Worm (Caenorhabditis elegans): ENCODE results near the gene sqv-4.

Gene sqv-4

ce11 chrV:10699122-10699521 is 37.9 kb upstream of the sqv-4 start:
- TF ChIP-seq ztf-11 (tag; optimal IDR thresholded peaks at IDR 0.05) (no peak), fkh-10 (GFP tag; optimal IDR thresholded peaks at IDR 0.05) (peak; percentile 35), pha-4 (tag; optimal IDR thresholded peaks at IDR 0.05) (no peak), lin-39 (tag; optimal IDR thresholded peaks at IDR 0.05) (no peak), fos-1 (tag; optimal IDR thresholded peaks at IDR 0.05) (no peak), elt-1 (tag; optimal IDR thresholded peaks at IDR 0.05) (no peak)

- TF ChIP-seq ceh-82 (tag; optimal IDR thresholded peaks at IDR 0.05) = no peak
- peak; percentile 21 for TF ChIP-seq pqm-1 (tag; optimal IDR thresholded peaks at IDR 0.05)
Measured at ce11 chrV:10695181-10695580, 33.9 kb upstream of the sqv-4 start, which contains the start of gene C05A2.4. Gene C05A2.4, plus strand, starts transcription at chrV:10695481.

ce11 chrV:10693749-10694148 is 32.5 kb upstream of the sqv-4 start:
- peak; percentile 88 for TF ChIP-seq jun-1 (tag; optimal IDR thresholded peaks at IDR 0.05)
- TF ChIP-seq tbx-2 (tag; optimal IDR thresholded peaks at IDR 0.05) = no peak
- TF ChIP-seq nhr-77 (tag; optimal IDR thresholded peaks at IDR 0.05) = no peak
- peak; percentile 81 for TF ChIP-seq pha-4 (tag; optimal IDR thresholded peaks at IDR 0.05)
- TF ChIP-seq elt-2 (tag; optimal IDR thresholded peaks at IDR 0.05) = peak; percentile 99
- TF ChIP-seq pqm-1 (tag; optimal IDR thresholded peaks at IDR 0.05) = peak; percentile 99
- peak; percentile 11 for TF ChIP-seq fos-1 (tag; optimal IDR thresholded peaks at IDR 0.05)

ce11 chrV:10691313-10691712 is 30.0 kb upstream of the sqv-4 start:
- TF ChIP-seq pha-4 (tag; optimal IDR thresholded peaks at IDR 0.05) (peak; percentile 68), mdl-1 (tag; optimal IDR thresholded peaks at IDR 0.05) (no peak)

DNA sequence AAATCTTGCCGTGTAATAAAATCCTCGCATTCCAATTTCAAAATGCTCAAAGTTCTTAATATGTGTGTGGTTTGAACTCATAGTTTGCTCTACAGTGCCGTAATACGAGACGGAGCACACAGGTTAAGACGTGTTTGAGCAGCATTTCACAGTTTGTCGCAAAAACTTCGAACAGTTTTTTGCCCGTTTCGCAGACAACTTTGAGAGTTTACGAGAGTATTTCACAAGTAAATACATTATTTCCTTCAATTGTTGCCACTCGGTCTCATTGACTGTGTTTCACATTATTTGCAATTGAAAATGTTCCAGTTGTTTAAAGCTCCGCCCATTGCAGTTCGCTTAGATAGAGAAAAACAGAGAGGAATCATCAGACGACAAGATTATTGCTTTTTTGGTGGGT is 26.3 kb upstream of the sqv-4 start, which contains the start of gene F29F11.20:
F29F11.20 (plus strand) TSS at position 301 of the 400 bp plus-strand sequence.
- TF ChIP-seq pha-4 (tag; optimal IDR thresholded peaks at IDR 0.05) = peak; percentile 64
- TF ChIP-seq hmg-11 (tag; optimal IDR thresholded peaks at IDR 0.05) = no peak
- TF ChIP-seq ama-1 (optimal IDR thresholded peaks at IDR 0.05) = no peak
- no peak for TF ChIP-seq nfya-1 (tag; optimal IDR thresholded peaks at IDR 0.05; ENCODE audit: insufficient read depth)
- no peak for TF ChIP-seq mdl-1 (tag; optimal IDR thresholded peaks at IDR 0.05)

- TF ChIP-seq fkh-10 (GFP tag; optimal IDR thresholded peaks at IDR 0.05) = peak; percentile 49
- no peak for TF ChIP-seq eor-1 (tag; optimal IDR thresholded peaks at IDR 0.05)
- TF ChIP-seq ceh-9 (tag; optimal IDR thresholded peaks at IDR 0.05) = no peak
- TF ChIP-seq mdl-1 (tag; optimal IDR thresholded peaks at IDR 0.05) = no peak
- TF ChIP-seq fkh-2 (tag; optimal IDR thresholded peaks at IDR 0.05) = no peak
- TF ChIP-seq egl-27 (tag; optimal IDR thresholded peaks at IDR 0.05) = no peak
- TF ChIP-seq ceh-28 (tag; optimal IDR thresholded peaks at IDR 0.05) = no peak
Measured at ce11 chrV:10684748-10685147, 23.5 kb upstream of the sqv-4 start.

- TF ChIP-seq pqm-1 (tag; optimal IDR thresholded peaks at IDR 0.05) (no peak), fos-1 (tag; optimal IDR thresholded peaks at IDR 0.05) (no peak), lin-15B (tag; optimal IDR thresholded peaks at IDR 0.05) (no peak), nhr-43 (tag; optimal IDR thresholded peaks at IDR 0.05; ENCODE audit: poor library complexity, severe bottlenecking) (no peak), hmg-11 (tag; optimal IDR thresholded peaks at IDR 0.05) (peak; percentile 23)
Measured at ce11 chrV:10683458-10683857, 22.2 kb upstream of the sqv-4 start.

DNA sequence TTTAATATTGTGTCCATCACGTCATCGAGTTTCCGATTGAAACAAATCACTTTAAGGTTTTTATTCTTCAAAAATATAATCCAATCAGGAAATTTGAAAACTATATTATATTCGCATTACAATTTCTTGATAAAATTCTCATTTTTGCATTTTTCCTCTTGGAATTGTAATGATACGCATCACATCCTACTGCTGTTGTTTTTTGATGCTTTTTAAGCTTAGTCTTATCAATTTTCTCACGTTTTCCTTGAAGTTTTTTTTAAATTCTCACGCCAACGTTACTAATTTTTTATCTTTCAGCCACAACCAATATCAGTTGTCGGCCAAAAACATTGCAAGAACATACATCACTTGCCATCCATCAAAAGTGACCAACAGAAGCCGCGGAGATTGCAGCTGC is 20.9 kb upstream of the sqv-4 start, which contains the start of gene gsp-1:
gsp-1 (plus strand) TSS at position 301 of the 400 bp plus-strand sequence.
- TF ChIP-seq lin-39 (tag; optimal IDR thresholded peaks at IDR 0.05) (peak; percentile 9), mml-1 (tag; optimal IDR thresholded peaks at IDR 0.05) (no peak), nfya-1 (tag; optimal IDR thresholded peaks at IDR 0.05; ENCODE audit: insufficient read depth) (no peak)

All from whole organism, L3 larva.